Worm (Caenorhabditis elegans) whole organism, L1 larva: ENCODE data around the gene F38B7.10.

Experiments
- C16A3.4 ChIP-seq: fragments of 150-350 bp; optimal IDR thresholded peaks from 2 replicates; lab custom pipeline; 2014; ENCODE audit warnings: missing biosample characterization, missing genetic modification characterization
- F16B12.6 ChIP-seq: fragments of 150-350 bp; optimal IDR thresholded peaks from 2 replicates; lab custom pipeline; 2014; ENCODE audit warnings: missing biosample characterization, missing genetic modification characterization
- aha-1 ChIP-seq: fragments of 150-350 bp; optimal IDR thresholded peaks from 2 replicates; lab custom pipeline; 2014; ENCODE audit warnings: missing biosample characterization, missing genetic modification characterization
- ama-1 ChIP-seq: fragments of 150-350 bp; optimal IDR thresholded peaks from 2 replicates; lab custom pipeline; 2014
- blmp-1 ChIP-seq: fragments of 150-350 bp; optimal IDR thresholded peaks from 2 replicates; lab custom pipeline; 2014; ENCODE audit warnings: missing biosample characterization, missing genetic modification characterization
- ceh-8 ChIP-seq: fragments of 200-800 bp; sonication (Bioruptor generic); optimal IDR thresholded peaks from 2 replicates; lab custom pipeline; 2018; ENCODE audit warnings: mild to moderate bottlenecking, missing genetic modification characterization, moderate library complexity, missing compliant biosample characterization
- ceh-82 ChIP-seq, 3 experiments: fragments of 150-350 bp in 1 of 3; sonication (generic microtip) in 2 of 3; optimal IDR thresholded peaks; 2 replicates each; lab custom pipeline; 2014 to 2017; ENCODE audit warnings: missing biosample characterization in 3 of 3, missing genetic modification characterization in 3 of 3
- ceh-88 ChIP-seq: fragments of 200-800 bp; sonication (Bioruptor generic); IDR thresholded peaks from 2 replicates; pipeline ENCODE4 v1.3.6; 2022; ENCODE audit warnings: missing genetic modification characterization, missing compliant biosample characterization
- dpl-1 ChIP-seq, 3 experiments: fragments of 150-350 bp in 2 of 3; sonication (generic microtip) in 1 of 3; optimal IDR thresholded peaks; 2 replicates each; lab custom pipeline; 2014 to 2017; ENCODE audit warnings: missing biosample characterization in 3 of 3, missing genetic modification characterization in 3 of 3, missing genetic modification reagents in 3 of 3
- efl-1 ChIP-seq, 4 experiments: fragments of 150-350 bp; optimal IDR thresholded peaks in 3 of 4; peaks in 1 of 4; 1 replicate in 1 of 4; 2 replicates in 3 of 4; lab custom pipeline; 2014; ENCODE audit warnings: missing biosample characterization in 2 of 4, missing genetic modification characterization in 2 of 4, missing genetic modification reagents in 2 of 4
- egl-13 ChIP-seq: sonication (generic microtip); optimal IDR thresholded peaks from 2 replicates; lab custom pipeline; 2016; ENCODE audit warnings: missing genotype, missing genetic modification reagents, missing genetic modification characterization, missing compliant biosample characterization
- elt-2 ChIP-seq: sonication (generic microtip); optimal IDR thresholded peaks from 2 replicates; lab custom pipeline; 2016; ENCODE audit warnings: missing genetic modification characterization, mild to moderate bottlenecking, inconsistent platforms, missing compliant biosample characterization, missing genetic modification reagents
- elt-3 ChIP-seq, 6 experiments: fragments of 150-350 bp in 1 of 6; sonication (generic microtip); optimal IDR thresholded peaks; 2 replicates each; lab custom pipeline; 2017 to 2018; ENCODE audit warnings: missing biosample characterization in 6 of 6, missing genetic modification characterization in 6 of 6, inconsistent platforms in 1 of 6
- ets-5 ChIP-seq: fragments of 200-800 bp; sonication (Bioruptor generic); IDR thresholded peaks from 2 replicates; pipeline ENCODE4 v1.3.6; 2022; ENCODE audit warnings: missing genetic modification characterization, missing compliant biosample characterization
- fkh-10 ChIP-seq: sonication (generic microtip); optimal IDR thresholded peaks from 2 replicates; lab custom pipeline; 2017; ENCODE audit warnings: missing biosample characterization, missing genetic modification reagents, missing genetic modification characterization
- fkh-8 ChIP-seq: sonication (generic microtip); optimal IDR thresholded peaks from 2 replicates; lab custom pipeline; 2016; ENCODE audit warnings: mild to moderate bottlenecking, missing genetic modification characterization, missing compliant biosample characterization
- fos-1 ChIP-seq: fragments of 150-350 bp; optimal IDR thresholded peaks from 2 replicates; lab custom pipeline; 2014; ENCODE audit warnings: missing biosample characterization, missing genetic modification characterization
- grh-1 ChIP-seq: fragments of 200-800 bp; sonication (Bioruptor generic); IDR thresholded peaks from 2 replicates; pipeline ENCODE4 v1.3.6; 2022; ENCODE audit warnings: missing genetic modification reagents, missing genetic modification characterization, missing compliant biosample characterization
- hlh-4 ChIP-seq: sonication (generic microtip); optimal IDR thresholded peaks from 2 replicates; lab custom pipeline; 2016; ENCODE audit warnings: mild to moderate bottlenecking, missing genetic modification characterization, missing compliant biosample characterization
- hpl-2 ChIP-seq: fragments of 150-350 bp; optimal IDR thresholded peaks from 2 replicates; lab custom pipeline; 2014; ENCODE audit warnings: missing biosample characterization, missing genetic modification reagents, missing genetic modification characterization
- isw-1 ChIP-seq: fragments of 200-800 bp; sonication (Bioruptor generic); IDR thresholded peaks from 2 replicates; pipeline ENCODE4 v1.3.6; 2022; ENCODE audit warnings: missing genetic modification characterization, missing compliant biosample characterization
- jun-1 ChIP-seq: fragments of 150-350 bp; optimal IDR thresholded peaks from 2 replicates; lab custom pipeline; 2014; ENCODE audit warnings: missing biosample characterization, missing genetic modification reagents, missing genetic modification characterization
- lin-14 ChIP-seq: fragments of 200-800 bp; sonication (Bioruptor generic); optimal IDR thresholded peaks from 2 replicates; lab custom pipeline; 2018; ENCODE audit warnings: mild to moderate bottlenecking, missing genetic modification characterization, moderate library complexity, missing compliant biosample characterization
- lin-35 ChIP-seq, 2 experiments: fragments of 150-350 bp; optimal IDR thresholded peaks; 2 replicates each; lab custom pipeline; 2014; ENCODE audit warnings: missing biosample characterization in 2 of 2, missing genetic modification characterization in 2 of 2, missing genetic modification reagents in 2 of 2
- lir-3 ChIP-seq: sonication (generic microtip); optimal IDR thresholded peaks from 2 replicates; lab custom pipeline; 2016; ENCODE audit warnings: mild to moderate bottlenecking, missing genetic modification characterization, moderate library complexity, missing compliant biosample characterization; ENCODE audit not compliant: poor library complexity
- lsy-2 ChIP-seq, 2 experiments: fragments of 150-350 bp; optimal IDR thresholded peaks; 2 replicates each; lab custom pipeline; 2014; ENCODE audit warnings: missing biosample characterization in 2 of 2, missing genetic modification characterization in 2 of 2
- mep-1 ChIP-seq: fragments of 150-350 bp; optimal IDR thresholded peaks from 2 replicates; lab custom pipeline; 2014; ENCODE audit warnings: missing biosample characterization, missing genetic modification characterization
- nhr-19 ChIP-seq: fragments of 200-800 bp; sonication (Bioruptor generic); conservative IDR thresholded peaks from 2 replicates; pipeline ENCODE4 v1.3.6; 2022; ENCODE audit warnings: missing genetic modification characterization, missing compliant biosample characterization
- nhr-20 ChIP-seq: sonication (generic microtip); optimal IDR thresholded peaks from 2 replicates; lab custom pipeline; 2016; ENCODE audit warnings: mild to moderate bottlenecking, missing genetic modification characterization, missing compliant biosample characterization
- nhr-28 ChIP-seq: fragments of 150-350 bp; optimal IDR thresholded peaks from 2 replicates; lab custom pipeline; 2014; ENCODE audit warnings: missing biosample characterization, missing genetic modification characterization
- nhr-71 ChIP-seq: sonication (generic microtip); optimal IDR thresholded peaks from 2 replicates; lab custom pipeline; 2016; ENCODE audit warnings: mild to moderate bottlenecking, missing genetic modification characterization, moderate library complexity, missing compliant biosample characterization
- nhr-85 ChIP-seq: sonication (generic microtip); peaks from one replicate; lab custom pipeline; 2016; ENCODE audit warnings: missing genetic modification characterization, inconsistent platforms, missing compliant biosample characterization
- nhr-90 ChIP-seq: sonication (generic microtip); optimal IDR thresholded peaks from 2 replicates; lab custom pipeline; 2016; ENCODE audit warnings: mild to moderate bottlenecking, missing genetic modification characterization, missing compliant biosample characterization; ENCODE audit not compliant: poor library complexity
- pax-3 ChIP-seq: fragments of 200-800 bp; sonication (Bioruptor generic); optimal IDR thresholded peaks from 2 replicates; lab custom pipeline; 2018; ENCODE audit warnings: mild to moderate bottlenecking, missing genetic modification characterization, moderate library complexity, missing compliant biosample characterization
- rnt-1 ChIP-seq: sonication (generic microtip); optimal IDR thresholded peaks from 2 replicates; lab custom pipeline; 2016; ENCODE audit warnings: mild to moderate bottlenecking, missing genetic modification characterization, moderate library complexity, missing compliant biosample characterization
- skn-1 ChIP-seq: fragments of 150-350 bp; optimal IDR thresholded peaks from 2 replicates; lab custom pipeline; 2014; ENCODE audit warnings: missing biosample characterization, missing genetic modification characterization
- snpc-4 ChIP-seq: fragments of 150-350 bp; optimal IDR thresholded peaks from 2 replicates; lab custom pipeline; 2014; ENCODE audit warnings: missing biosample characterization, missing genetic modification characterization
- snu-23 ChIP-seq: sonication (generic microtip); optimal IDR thresholded peaks from 2 replicates; lab custom pipeline; 2016; ENCODE audit warnings: missing genetic modification characterization, missing compliant biosample characterization
- sox-4 ChIP-seq: sonication (generic microtip); optimal IDR thresholded peaks from 2 replicates; lab custom pipeline; 2016; ENCODE audit warnings: missing genetic modification characterization, missing compliant biosample characterization
- swsn-7 ChIP-seq: sonication (generic microtip); optimal IDR thresholded peaks from 2 replicates; lab custom pipeline; 2016; ENCODE audit warnings: missing genetic modification characterization, missing compliant biosample characterization
- tlp-1 ChIP-seq: fragments of 150-350 bp; optimal IDR thresholded peaks from 2 replicates; lab custom pipeline; 2014; ENCODE audit warnings: missing biosample characterization, missing genetic modification characterization
- unc-130 ChIP-seq: fragments of 150-350 bp; optimal IDR thresholded peaks from 2 replicates; lab custom pipeline; 2017; ENCODE audit warnings: missing biosample characterization, missing genetic modification characterization, inconsistent platforms
- unc-86 ChIP-seq: sonication (generic microtip); optimal IDR thresholded peaks from 2 replicates; lab custom pipeline; 2016; ENCODE audit warnings: missing genetic modification characterization, missing compliant biosample characterization
- unc-98 ChIP-seq: fragments of 200-800 bp; sonication (Bioruptor generic); IDR thresholded peaks from 2 replicates; pipeline ENCODE4 v1.3.6; 2022; ENCODE audit warnings: missing genetic modification characterization, missing compliant biosample characterization
- xbp-1 ChIP-seq: sonication (generic microtip); optimal IDR thresholded peaks from 2 replicates; lab custom pipeline; 2016; ENCODE audit warnings: missing genetic modification characterization, missing compliant biosample characterization
- zag-1 ChIP-seq: fragments of 150-350 bp; optimal IDR thresholded peaks from 2 replicates; lab custom pipeline; 2014; ENCODE audit warnings: missing biosample characterization, missing genetic modification characterization
- ztf-11 ChIP-seq, 2 experiments: sonication (generic microtip); optimal IDR thresholded peaks; 2 replicates each; lab custom pipeline; 2016 to 2017; ENCODE audit warnings: missing genetic modification characterization in 2 of 2, missing biosample characterization in 1 of 2, missing compliant biosample characterization in 1 of 2

The F38B7.10 gene

ce11 chrV:11503081-11503751, 42.1 kb upstream of the F38B7.10 start, which contains the start of gene C55A6.12:
Gene C55A6.12, minus strand, starts transcription at chrV:11503131.
- TF ChIP-seq fkh-8 (tag; lab: Kevin White, UChicago) = no peak
- TF ChIP-seq ets-5 (GFP tag; lab: Robert Waterston, UW) = no peak
- TF ChIP-seq elt-3 (tag; optimal IDR thresholded peaks at IDR 0.05; lab: Kevin White, UChicago) = no peak
- TF ChIP-seq fos-1 (tag; lab: Kevin White, UChicago) = no peak
- no peak for TF ChIP-seq zag-1 (tag; lab: Kevin White, UChicago)
- TF ChIP-seq unc-98 (GFP tag; lab: Robert Waterston, UW) = no peak
- no peak for TF ChIP-seq pax-3 (tag; lab: Kevin White, UChicago)
- no peak for TF ChIP-seq unc-86
- peak; percentile 28 for TF ChIP-seq nhr-85 (tag; lab: Kevin White, UChicago)
- TF ChIP-seq ama-1 (lab: Kevin White, UChicago) = no peak
- peak; percentile 27 to 68 (median 65) for TF ChIP-seq dpl-1 (GFP tag; optimal IDR thresholded peaks at IDR 0.05; lab: Kevin White, UChicago)
- no peak for TF ChIP-seq mep-1 (tag; lab: Kevin White, UChicago)
- TF ChIP-seq tlp-1 (tag; lab: Kevin White, UChicago) = no peak
- TF ChIP-seq blmp-1 (tag; lab: Kevin White, UChicago) = no peak
- no peak for TF ChIP-seq hpl-2 (GFP tag; lab: Kevin White, UChicago)
- TF ChIP-seq nhr-28 (tag; lab: Kevin White, UChicago) = no peak
- TF ChIP-seq sox-4 (tag; lab: Kevin White, UChicago) = no peak
- TF ChIP-seq nhr-20 (tag; lab: Kevin White, UChicago) = no peak
- TF ChIP-seq aha-1 (tag; lab: Kevin White, UChicago) = no peak
- TF ChIP-seq skn-1 (tag; lab: Kevin White, UChicago) = no peak
- no peak for TF ChIP-seq C16A3.4 (tag; lab: Kevin White, UChicago)
- peak in 1 of 2 experiments; percentile 24 for TF ChIP-seq lsy-2 (tag; optimal IDR thresholded peaks at IDR 0.05; lab: Kevin White, UChicago)
- no peak for TF ChIP-seq unc-130
- no peak for TF ChIP-seq fkh-10 (GFP tag; lab: Kevin White, UChicago)
- TF ChIP-seq hlh-4 (tag; lab: Kevin White, UChicago) = no peak
- TF ChIP-seq lin-35 (GFP tag; optimal IDR thresholded peaks at IDR 0.05; lab: Kevin White, UChicago) = peak; percentile 25 to 77
- peak in 1 of 2 experiments; percentile 74 for TF ChIP-seq efl-1 (optimal IDR thresholded peaks at IDR 0.05; lab: Kevin White, UChicago)
- peak; percentile 77 to 96 for TF ChIP-seq efl-1 (GFP tag; optimal IDR thresholded peaks at IDR 0.05 in 1 of 2; lab: Kevin White, UChicago)
- peak; percentile 48 for TF ChIP-seq xbp-1 (tag; lab: Kevin White, UChicago)
- peak; percentile 49; the same call in 1 of the 2 replicates for TF ChIP-seq grh-1

- TF ChIP-seq ztf-11 (tag; optimal IDR thresholded peaks at IDR 0.05; lab: Kevin White, UChicago) = peak in 1 of 2 experiments; percentile 68
- TF ChIP-seq fkh-8 (tag; lab: Kevin White, UChicago) = peak; percentile 59
- peak; percentile 17 for TF ChIP-seq snpc-4 (tag; lab: Kevin White, UChicago)
- peak; percentile 76 for TF ChIP-seq lin-14 (GFP tag; lab: Kevin White, UChicago)
- TF ChIP-seq xbp-1 (tag; lab: Kevin White, UChicago) = peak; percentile 65
- peak; percentile 60 for TF ChIP-seq fkh-10 (GFP tag; lab: Kevin White, UChicago)
- peak; percentile 35 to 67 (median 50) for TF ChIP-seq dpl-1 (GFP tag; optimal IDR thresholded peaks at IDR 0.05; lab: Kevin White, UChicago)
- TF ChIP-seq blmp-1 (tag; lab: Kevin White, UChicago) = peak; percentile 52
- peak; percentile 38 for TF ChIP-seq skn-1 (tag; lab: Kevin White, UChicago)
- peak; percentile 52 for TF ChIP-seq egl-13 (tag; lab: Kevin White, UChicago)
- TF ChIP-seq nhr-19 = peak; percentile 68
- peak; percentile 30 for TF ChIP-seq jun-1 (tag; lab: Kevin White, UChicago)
- peak; percentile 66 for TF ChIP-seq lir-3 (tag; lab: Kevin White, UChicago)
- TF ChIP-seq isw-1 (GFP tag; lab: Robert Waterston, UW) = peak; percentile 59
- peak; percentile 44 for TF ChIP-seq ceh-8 (GFP tag; lab: Kevin White, UChicago)
- peak; percentile 82 for TF ChIP-seq nhr-20 (tag; lab: Kevin White, UChicago)
- TF ChIP-seq nhr-85 (tag; lab: Kevin White, UChicago) = peak; percentile 84
- TF ChIP-seq nhr-90 = peak; percentile 79
- TF ChIP-seq nhr-71 = peak; percentile 86
- TF ChIP-seq rnt-1 (tag; lab: Kevin White, UChicago) = peak; percentile 59
- peak; percentile 76 for TF ChIP-seq unc-86
- TF ChIP-seq snu-23 (GFP tag; lab: Kevin White, UChicago) = peak; percentile 84
- TF ChIP-seq F16B12.6 = peak; percentile 93
- TF ChIP-seq mep-1 (tag; lab: Kevin White, UChicago) = peak; percentile 74
- TF ChIP-seq pax-3 (tag; lab: Kevin White, UChicago) = peak; percentile 20
- peak; percentile 54; the same call in 1 of the 2 replicates for TF ChIP-seq ceh-88 (GFP tag; lab: Robert Waterston, UW)
- peak; percentile 62 for TF ChIP-seq C16A3.4 (tag; lab: Kevin White, UChicago)
- peak in 2 of 3 experiments; percentile 9 to 41 for TF ChIP-seq ceh-82 (tag; optimal IDR thresholded peaks at IDR 0.05; lab: Kevin White, UChicago)
- TF ChIP-seq swsn-7 (tag; lab: Kevin White, UChicago) = peak; percentile 79
- peak; percentile 14 for TF ChIP-seq elt-2 (tag; lab: Kevin White, UChicago)
Observed at ce11 chrV:11504853-11505397, 40.4 kb upstream of the F38B7.10 start, which contains the start of the genes C55A6.1 and C55A6.10. Gene C55A6.1, minus strand, starts transcription at chrV:11504968. Gene C55A6.10, plus strand, starts transcription at chrV:11505347.
